Worm (Caenorhabditis elegans) whole organism, late embryonic: Measurements from ENCODE around the gene F54D5.15.
A peak's percentile ranks its signal among the peaks of the same experiment; 100 is the strongest.
"Not testable (repeated sequence)": the region's sequence is repeated elsewhere in the genome, so short reads cannot be mapped to it uniquely, and the experiment has no call there.

Source experiments
- C08G9.2 ChIP-seq: sonication (generic microtip); optimal IDR thresholded peaks from 2 replicates; lab custom pipeline; 2016; ENCODE audit warnings: mild to moderate bottlenecking, missing genetic modification characterization, moderate library complexity, missing compliant biosample characterization
- C38D4.7 ChIP-seq: fragments of 200-800 bp; sonication (Bioruptor generic); optimal IDR thresholded peaks from 2 replicates; lab custom pipeline; 2018; ENCODE audit warnings: mild to moderate bottlenecking, missing genetic modification characterization, moderate library complexity, missing compliant biosample characterization
- K02D7.2 ChIP-seq: sonication (generic microtip); optimal IDR thresholded peaks from 2 replicates; lab custom pipeline; 2017; ENCODE audit warnings: mild to moderate bottlenecking, missing genetic modification characterization, missing compliant biosample characterization
- K09A11.1 ChIP-seq: sonication (generic microtip); optimal IDR thresholded peaks from 2 replicates; lab custom pipeline; 2017; ENCODE audit warnings: antibody characterized with exemption, mild to moderate bottlenecking, missing genetic modification characterization, missing compliant biosample characterization; ENCODE audit not compliant: insufficient read depth
- T23F11.4 ChIP-seq: fragments of 200-800 bp; sonication (Bioruptor generic); optimal IDR thresholded peaks from 2 replicates; lab custom pipeline; 2018; ENCODE audit warnings: mild to moderate bottlenecking, missing genetic modification characterization, missing compliant biosample characterization
- Y22D7AL.16 ChIP-seq: sonication (generic microtip); optimal IDR thresholded peaks from 2 replicates; lab custom pipeline; 2016; ENCODE audit warnings: missing genetic modification characterization, missing compliant biosample characterization
- ama-1 ChIP-seq: fragments of 150-350 bp; optimal IDR thresholded peaks from 2 replicates; lab custom pipeline; 2014
- ceh-14 ChIP-seq: sonication (generic microtip); optimal IDR thresholded peaks from 2 replicates; lab custom pipeline; 2016; ENCODE audit warnings: missing genotype, missing genetic modification characterization, missing compliant biosample characterization
- ceh-2 ChIP-seq: sonication (generic microtip); optimal IDR thresholded peaks from 2 replicates; lab custom pipeline; 2016; ENCODE audit warnings: missing genotype, missing genetic modification characterization, missing compliant biosample characterization
- ceh-30 ChIP-seq: fragments of 150-350 bp; optimal IDR thresholded peaks from 2 replicates; lab custom pipeline; 2014; ENCODE audit warnings: missing biosample characterization, missing genetic modification characterization
- ceh-45 ChIP-seq: fragments of 200-800 bp; sonication (Bioruptor generic); IDR thresholded peaks from 2 replicates; pipeline ENCODE4 v1.3.6; 2022; ENCODE audit warnings: missing genetic modification reagents, missing genetic modification characterization, missing compliant biosample characterization
- ceh-48 ChIP-seq: sonication (generic microtip); optimal IDR thresholded peaks from 2 replicates; lab custom pipeline; 2016; ENCODE audit warnings: missing genetic modification characterization, inconsistent platforms, missing compliant biosample characterization
- ceh-6 ChIP-seq: fragments of 200-800 bp; sonication (Bioruptor generic); optimal IDR thresholded peaks from 2 replicates; lab custom pipeline; 2018; ENCODE audit warnings: mild to moderate bottlenecking, missing genetic modification characterization, missing compliant biosample characterization
- che-1 ChIP-seq: sonication (generic microtip); optimal IDR thresholded peaks from 2 replicates; lab custom pipeline; 2016; ENCODE audit warnings: mild to moderate bottlenecking, missing genetic modification characterization, missing compliant biosample characterization
- dmd-4 ChIP-seq: sonication (generic microtip); optimal IDR thresholded peaks from 2 replicates; lab custom pipeline; 2016; ENCODE audit warnings: borderline replicate concordance, missing genetic modification characterization, missing compliant biosample characterization
- dve-1 ChIP-seq: sonication (generic microtip); optimal IDR thresholded peaks from 2 replicates; lab custom pipeline; 2017; ENCODE audit warnings: antibody characterized with exemption, mild to moderate bottlenecking, missing genetic modification characterization, missing compliant biosample characterization
- elt-2 ChIP-seq: sonication (generic microtip); optimal IDR thresholded peaks from 2 replicates; lab custom pipeline; 2016; ENCODE audit warnings: missing genetic modification reagents, missing genetic modification characterization, missing compliant biosample characterization
- elt-4 ChIP-seq: sonication (generic microtip); optimal IDR thresholded peaks from 2 replicates; lab custom pipeline; 2016; ENCODE audit warnings: missing genetic modification characterization, missing compliant biosample characterization
- ets-4 ChIP-seq: sonication (generic microtip); optimal IDR thresholded peaks from 2 replicates; lab custom pipeline; 2016; ENCODE audit warnings: missing genetic modification characterization, missing compliant biosample characterization
- fkh-10 ChIP-seq: fragments of 150-350 bp; optimal IDR thresholded peaks from 2 replicates; lab custom pipeline; 2014; ENCODE audit warnings: missing biosample characterization, missing genetic modification reagents, missing genetic modification characterization
- fkh-6 ChIP-seq: sonication (generic microtip); optimal IDR thresholded peaks from 2 replicates; lab custom pipeline; 2016; ENCODE audit warnings: missing genetic modification characterization, missing compliant biosample characterization
- gmeb-2 ChIP-seq: sonication (generic microtip); optimal IDR thresholded peaks from 2 replicates; lab custom pipeline; 2016; ENCODE audit warnings: missing genetic modification characterization, inconsistent platforms, missing compliant biosample characterization
- hlh-13 ChIP-seq: fragments of 200-800 bp; sonication (Bioruptor generic); optimal IDR thresholded peaks from 2 replicates; lab custom pipeline; 2018; ENCODE audit warnings: mild to moderate bottlenecking, missing genetic modification characterization, missing compliant biosample characterization
- hlh-15 ChIP-seq: sonication (generic microtip); optimal IDR thresholded peaks from 2 replicates; lab custom pipeline; 2016; ENCODE audit warnings: missing genetic modification characterization, missing compliant biosample characterization
- hlh-30 ChIP-seq: sonication (generic microtip); optimal IDR thresholded peaks from 2 replicates; lab custom pipeline; 2017; ENCODE audit warnings: antibody characterized with exemption, missing genetic modification characterization, missing compliant biosample characterization; ENCODE audit not compliant: insufficient read depth
- lim-6 ChIP-seq: sonication (generic microtip); optimal IDR thresholded peaks from 2 replicates; lab custom pipeline; 2016; ENCODE audit warnings: missing genetic modification characterization, missing compliant biosample characterization
- lin-11 ChIP-seq: fragments of 200-800 bp; sonication (Bioruptor generic); optimal IDR thresholded peaks from 2 replicates; lab custom pipeline; 2018; ENCODE audit warnings: mild to moderate bottlenecking, missing genetic modification characterization, missing compliant biosample characterization
- madf-2 ChIP-seq: sonication (generic microtip); optimal IDR thresholded peaks from 2 replicates; lab custom pipeline; 2017; ENCODE audit warnings: missing genetic modification characterization, missing compliant biosample characterization
- nhr-11 ChIP-seq: fragments of 150-350 bp; optimal IDR thresholded peaks from 2 replicates; lab custom pipeline; 2014; ENCODE audit warnings: missing biosample characterization, missing genetic modification characterization
- npax-4 ChIP-seq: sonication (generic microtip); optimal IDR thresholded peaks from 2 replicates; lab custom pipeline; 2016; ENCODE audit warnings: missing genetic modification characterization, missing compliant biosample characterization
- odd-2 ChIP-seq: sonication (generic microtip); optimal IDR thresholded peaks from 2 replicates; lab custom pipeline; 2017; ENCODE audit warnings: antibody characterized with exemption, mild to moderate bottlenecking, missing genetic modification characterization, missing compliant biosample characterization
- pat-9 ChIP-seq: fragments of 200-800 bp; sonication (Bioruptor generic); optimal IDR thresholded peaks from 2 replicates; lab custom pipeline; 2018; ENCODE audit warnings: mild to moderate bottlenecking, missing genetic modification characterization, moderate library complexity, missing compliant biosample characterization
- pha-2 ChIP-seq: sonication (generic microtip); optimal IDR thresholded peaks from 2 replicates; lab custom pipeline; 2017; ENCODE audit warnings: mild to moderate bottlenecking, missing genetic modification characterization, missing compliant biosample characterization
- pqm-1 ChIP-seq: sonication (generic microtip); optimal IDR thresholded peaks from 2 replicates; lab custom pipeline; 2016; ENCODE audit warnings: missing genetic modification characterization, missing compliant biosample characterization
- ref-2 ChIP-seq: sonication (generic microtip); optimal IDR thresholded peaks from 2 replicates; lab custom pipeline; 2016; ENCODE audit warnings: missing genetic modification characterization, missing compliant biosample characterization
- rnt-1 ChIP-seq: sonication (generic microtip); optimal IDR thresholded peaks from 2 replicates; lab custom pipeline; 2016; ENCODE audit warnings: missing genetic modification characterization, missing compliant biosample characterization
- sox-4 ChIP-seq: sonication (generic microtip); optimal IDR thresholded peaks from 2 replicates; lab custom pipeline; 2017; ENCODE audit warnings: mild to moderate bottlenecking, missing genetic modification characterization, inconsistent platforms, missing compliant biosample characterization
- syd-9 ChIP-seq: sonication (generic microtip); optimal IDR thresholded peaks from 2 replicates; lab custom pipeline; 2016; ENCODE audit warnings: mild to moderate bottlenecking, missing genetic modification characterization, moderate library complexity, missing compliant biosample characterization
- tbx-2 ChIP-seq: sonication (generic microtip); optimal IDR thresholded peaks from 2 replicates; lab custom pipeline; 2016; ENCODE audit warnings: missing genetic modification characterization, missing compliant biosample characterization
- tbx-7 ChIP-seq: sonication (generic microtip); optimal IDR thresholded peaks from 2 replicates; lab custom pipeline; 2016; ENCODE audit warnings: missing genotype, missing genetic modification characterization, missing compliant biosample characterization
- ttx-3 ChIP-seq: sonication (generic microtip); optimal IDR thresholded peaks from 2 replicates; lab custom pipeline; 2016; ENCODE audit warnings: missing genetic modification reagents, missing genetic modification characterization, missing compliant biosample characterization
- unc-3 ChIP-seq, 2 experiments: fragments of 200-800 bp in 1 of 2; sonication (Bioruptor generic) in 1 of 2; sonication (generic microtip) in 1 of 2; conservative IDR thresholded peaks in 1 of 2; optimal IDR thresholded peaks in 1 of 2; 2 replicates each; pipeline versions ENCODE4 v1.3.6 to Lab custom; 2016 to 2022; ENCODE audit warnings: missing compliant biosample characterization in 2 of 2, missing genetic modification characterization in 2 of 2, missing genetic modification reagents in 1 of 2
- unc-86 ChIP-seq: sonication (generic microtip); optimal IDR thresholded peaks from 2 replicates; lab custom pipeline; 2016; ENCODE audit warnings: missing genetic modification characterization, missing compliant biosample characterization
- zip-5 ChIP-seq: sonication (generic microtip); optimal IDR thresholded peaks from 2 replicates; lab custom pipeline; 2016; ENCODE audit warnings: missing genetic modification characterization, missing compliant biosample characterization

The F54D5.15 gene

DNA sequence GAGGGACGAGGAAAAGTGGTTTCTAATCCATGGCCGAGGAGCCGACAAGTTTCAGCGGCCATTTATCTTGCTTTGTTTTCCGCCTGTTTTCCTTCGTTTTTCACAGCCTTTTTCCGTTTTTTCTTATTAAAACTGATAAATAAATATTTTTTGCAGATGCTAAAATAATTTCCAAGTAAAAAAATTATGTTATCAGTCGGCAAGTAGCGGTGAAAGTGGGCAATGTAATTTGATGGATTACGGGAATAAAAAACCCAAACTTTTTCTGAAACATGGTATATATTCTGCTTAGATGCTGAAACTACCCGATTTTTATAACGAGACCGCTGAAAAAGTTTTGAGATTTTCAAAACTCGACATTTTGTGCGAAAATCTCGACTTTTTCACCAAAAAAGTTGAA lies 12.0 kb downstream of the F54D5.15 start, which contains the start of gene dhgd-1:
Gene dhgd-1 (minus strand): TSS at position 101 of the 400 bp plus-strand sequence.
- TF ChIP-seq K02D7.2 (tag; lab: Kevin White, UChicago); npax-4; hlh-15: not testable (repeated sequence)

DNA sequence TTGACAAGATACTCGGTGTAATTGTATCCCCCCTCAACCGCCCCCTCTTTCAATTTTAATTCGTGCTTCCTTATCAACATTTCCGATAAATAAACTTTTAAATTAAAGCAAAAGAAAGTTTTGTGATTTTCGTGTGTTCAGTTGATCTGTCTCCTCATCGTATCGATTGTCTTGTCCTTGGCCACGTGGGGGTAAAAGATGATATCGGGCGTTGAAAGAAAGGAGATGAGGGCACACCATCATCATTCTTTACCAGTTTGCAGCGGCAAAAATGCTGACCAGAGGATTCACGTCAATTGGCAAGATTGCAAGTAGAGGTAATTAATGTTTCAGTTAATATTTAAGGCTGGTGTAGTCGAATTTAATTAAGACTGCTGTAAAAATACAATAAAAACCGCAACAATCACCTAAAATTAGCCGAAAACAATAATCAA lies 16.8 kb downstream of the F54D5.15 start, which contains the start of gene F54D5.7:
Gene F54D5.7 (plus strand): TSS at position 264 of the 434 bp plus-strand sequence.
- TF ChIP-seq odd-2 (tag; lab: Kevin White, UChicago) (no peak), rnt-1 (tag; lab: Kevin White, UChicago) (peak; percentile 28), ceh-45 (no peak), C38D4.7 (GFP tag; lab: Kevin White, UChicago) (no peak), ama-1 (lab: Kevin White, UChicago) (peak; percentile 79), ceh-30 (tag; lab: Kevin White, UChicago) (peak; percentile 17), ceh-2 (tag; lab: Kevin White, UChicago) (no peak), C08G9.2 (tag; lab: Kevin White, UChicago) (no peak), ceh-6 (peak; percentile 29), unc-3 (GFP tag; conservative IDR thresholded peaks at IDR 0.05; lab: Robert Waterston, UW) (no peak), unc-3 (tag; optimal IDR thresholded peaks at IDR 0.05; lab: Kevin White, UChicago) (no peak), elt-2 (tag; lab: Kevin White, UChicago) (peak; percentile 30)

DNA sequence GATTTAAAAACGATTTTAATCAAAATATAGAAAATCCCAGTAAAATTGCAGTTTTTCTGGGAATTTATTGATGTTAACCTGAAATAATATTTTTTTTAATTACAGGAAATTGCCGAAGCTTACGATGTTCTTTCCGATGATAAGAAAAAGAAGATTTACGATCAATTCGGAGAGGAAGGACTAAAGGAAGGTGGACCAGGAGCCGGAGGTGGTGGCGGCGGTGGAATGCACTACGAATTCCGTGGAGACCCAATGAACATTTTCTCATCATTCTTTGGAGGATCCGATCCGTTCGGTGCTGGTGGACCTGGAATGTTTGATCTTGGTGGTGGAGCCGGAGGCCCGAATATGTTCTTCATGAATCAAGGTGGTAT lies 18.1 kb downstream of the F54D5.15 start:
- TF ChIP-seq ceh-14 (tag; lab: Kevin White, UChicago) (no peak), sox-4 (tag; lab: Kevin White, UChicago) (no peak), fkh-10 (GFP tag; lab: Kevin White, UChicago) (no peak), hlh-30 (tag; lab: Kevin White, UChicago) (no peak), pha-2 (tag; lab: Kevin White, UChicago) (no peak), nhr-11 (no peak), pat-9 (tag; lab: Kevin White, UChicago) (no peak), ref-2 (tag; lab: Kevin White, UChicago) (no peak)

DNA sequence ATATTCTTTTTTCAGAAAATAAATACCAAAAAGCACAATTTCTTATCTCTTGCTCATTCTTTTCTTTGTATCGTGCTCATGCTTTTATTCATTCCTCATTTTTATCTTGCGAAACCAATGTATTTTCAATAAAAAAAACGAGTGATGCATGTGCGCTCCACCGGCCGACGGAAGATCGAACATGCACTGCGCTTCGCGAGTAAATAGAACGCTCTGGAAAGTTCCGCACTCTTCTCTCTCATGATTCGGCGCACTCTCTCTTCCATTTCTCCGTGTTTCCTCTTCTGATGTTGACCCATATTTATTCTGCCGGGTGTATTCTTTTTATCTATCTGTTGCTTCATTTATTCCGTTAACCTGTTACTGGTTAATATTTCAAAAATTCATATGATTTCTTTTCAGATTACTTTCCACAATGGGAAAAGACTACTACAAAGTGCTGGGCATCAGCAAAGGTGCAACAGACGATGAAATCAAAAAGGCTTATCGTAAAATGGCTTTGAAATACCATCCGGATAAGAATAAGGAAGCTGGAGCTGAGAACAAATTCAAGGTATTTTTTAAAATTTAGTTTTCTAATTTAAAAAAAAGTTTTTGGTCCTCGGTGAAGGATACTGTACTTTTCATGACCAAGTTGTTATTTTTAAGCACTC lies 18.6 kb downstream of the F54D5.15 start, which contains the start of gene dnj-13:
Gene dnj-13 (plus strand): TSS at position 403 of the 653 bp plus-strand sequence.
- TF ChIP-seq Y22D7AL.16 (no peak), madf-2 (tag; lab: Kevin White, UChicago) (peak; percentile 65), pat-9 (tag; lab: Kevin White, UChicago) (no peak), pqm-1 (peak; percentile 52), pha-2 (tag; lab: Kevin White, UChicago) (no peak), elt-4 (tag; lab: Kevin White, UChicago) (no peak), che-1 (tag; lab: Kevin White, UChicago) (no peak), gmeb-2 (tag; lab: Kevin White, UChicago) (peak; percentile 51), hlh-15 (no peak), unc-86 (tag; lab: Kevin White, UChicago) (peak; percentile 14), dmd-4 (tag; lab: Kevin White, UChicago) (no peak), ceh-2 (tag; lab: Kevin White, UChicago) (peak; percentile 49), zip-5 (tag; lab: Kevin White, UChicago) (no peak), ama-1 (lab: Kevin White, UChicago) (peak; percentile 27), K02D7.2 (tag; lab: Kevin White, UChicago) (no peak), nhr-11 (no peak), ets-4 (peak; percentile 33), ceh-45 (no peak), K09A11.1 (no peak), npax-4 (no peak), T23F11.4 (GFP tag; lab: Kevin White, UChicago) (no peak), tbx-7 (tag; lab: Kevin White, UChicago) (peak; percentile 15), syd-9 (tag; lab: Kevin White, UChicago) (peak; percentile 71), tbx-2 (tag; lab: Kevin White, UChicago) (peak; percentile 79), hlh-30 (tag; lab: Kevin White, UChicago) (peak; percentile 83), ceh-48 (tag; lab: Kevin White, UChicago) (peak; percentile 31), lim-6 (tag; lab: Kevin White, UChicago) (no peak), fkh-6 (no peak), dve-1 (tag; lab: Kevin White, UChicago) (peak; percentile 29), lin-11 (no peak), ttx-3 (tag; lab: Kevin White, UChicago) (no peak), hlh-13 (GFP tag; lab: Kevin White, UChicago) (no peak)
